Fruit fly (Drosophila melanogaster) ovary, adult (tissue): ENCODE data around the gene Chchd2.

Source experiments
- CG17801 ChIP-seq: fragments of 200-800 bp; optimal IDR thresholded peaks from 2 replicates; lab custom pipeline; 2019; ENCODE audit warnings: missing biosample characterization, mild to moderate bottlenecking, missing genetic modification characterization, moderate library complexity; ENCODE audit not compliant: partially characterized antibody

The Chchd2 gene

DNA sequence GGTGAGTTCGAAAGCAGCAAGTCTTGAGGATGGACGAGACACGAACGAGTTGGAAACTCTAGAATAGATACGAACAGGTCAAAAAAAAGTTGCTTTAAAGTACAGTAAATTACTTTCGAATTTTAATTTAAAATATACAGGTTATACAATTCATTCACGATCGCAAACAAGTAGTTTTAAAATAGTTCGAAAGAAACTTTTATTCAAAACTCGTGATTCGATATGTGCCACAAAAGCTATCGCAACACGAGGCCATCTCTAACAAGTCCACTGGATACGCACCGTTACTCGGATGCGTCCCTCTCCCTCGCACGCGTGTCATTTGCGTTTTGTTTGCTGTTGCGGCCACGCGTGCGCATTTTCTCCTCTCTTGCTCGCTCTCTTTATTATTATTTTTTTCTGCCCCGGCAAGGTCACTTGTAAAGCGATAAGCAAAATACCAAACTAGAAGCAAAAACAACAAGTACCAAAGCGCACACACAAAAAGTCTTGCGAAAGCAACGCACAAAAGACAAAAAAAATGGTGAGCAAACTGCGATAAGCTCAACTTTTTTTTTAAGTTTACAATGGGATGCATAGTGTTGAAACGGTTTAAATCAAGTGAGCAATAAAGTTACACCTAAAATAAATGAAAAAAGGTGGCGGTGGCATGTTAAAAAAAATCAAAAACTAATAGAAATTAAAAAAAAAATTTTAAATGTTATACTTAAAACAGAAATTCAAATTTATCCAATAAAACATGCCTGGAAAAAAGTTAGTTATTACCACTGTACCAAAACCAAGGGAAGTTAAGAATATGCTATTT, 23.6 kb upstream of the Chchd2 start:
- TF ChIP-seq CG17801 = peak; percentile 88

DNA sequence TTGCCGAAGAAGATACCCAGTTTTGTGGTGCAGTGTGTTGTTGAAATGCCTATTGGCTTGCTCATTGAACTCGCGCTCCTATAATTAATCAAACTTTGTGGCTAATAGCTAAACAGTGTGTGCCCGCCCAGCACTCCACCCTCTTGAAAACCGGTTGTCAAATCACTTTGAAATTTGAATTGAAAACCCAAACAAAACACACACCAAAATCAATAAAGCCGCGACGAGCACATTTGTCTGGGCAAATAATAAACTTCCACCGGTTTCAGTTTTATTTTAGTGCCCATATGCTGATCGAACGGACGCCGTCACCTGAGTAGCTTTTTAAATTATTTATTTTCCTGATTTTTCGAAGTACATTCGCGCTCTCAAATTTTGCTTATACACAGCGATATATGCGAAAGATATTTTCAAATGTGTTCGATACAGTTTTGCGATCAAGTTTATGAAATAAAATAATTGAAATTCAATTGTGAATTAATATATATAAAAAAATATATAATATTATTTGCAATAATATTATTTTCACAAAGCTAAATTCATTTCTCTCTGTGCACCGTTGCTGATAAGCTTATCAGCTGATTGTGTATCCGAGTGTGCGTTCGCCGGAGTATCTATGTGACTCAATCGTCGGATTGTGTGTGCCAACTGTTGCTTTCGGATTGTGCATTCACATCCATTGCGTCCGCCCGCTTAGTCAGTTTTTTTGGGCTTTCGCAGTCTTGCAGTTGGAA, 18.9 kb upstream of the Chchd2 start:
- peak; percentile 88 for TF ChIP-seq CG17801

- TF ChIP-seq CG17801 = no peak
Observed at dm6 chrX:17132685-17133084, 16.1 kb upstream of the Chchd2 start.

- TF ChIP-seq CG17801 = peak; percentile 8
Observed at dm6 chrX:17142940-17143534, 5.8 kb upstream of the Chchd2 start, which contains the start of the genes mei-217 and mei-218. TSS of gene mei-217 (minus strand) at chrX:17142990. TSS of gene mei-218 (minus strand) at chrX:17142990.

DNA sequence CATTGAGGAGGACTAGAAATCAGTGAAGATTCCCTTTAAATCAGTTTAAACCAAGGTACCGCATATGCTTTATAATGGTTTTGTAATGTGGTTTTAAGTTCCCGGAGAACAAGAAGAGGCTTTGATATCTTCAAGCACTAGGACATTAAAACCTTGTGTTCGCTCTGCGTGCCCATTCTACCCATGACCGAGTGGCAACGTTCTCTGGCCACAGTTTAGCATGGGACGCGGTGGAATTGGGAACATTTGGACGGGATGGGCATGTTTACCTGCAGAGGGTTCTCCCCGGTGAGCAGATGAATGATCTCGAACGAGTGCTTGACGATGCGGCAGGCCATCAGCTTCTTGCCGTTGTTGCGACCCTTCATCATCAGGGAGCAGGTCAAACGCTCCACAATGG, 2.3 kb upstream of the Chchd2 start:
- TF ChIP-seq CG17801 = no peak

DNA sequence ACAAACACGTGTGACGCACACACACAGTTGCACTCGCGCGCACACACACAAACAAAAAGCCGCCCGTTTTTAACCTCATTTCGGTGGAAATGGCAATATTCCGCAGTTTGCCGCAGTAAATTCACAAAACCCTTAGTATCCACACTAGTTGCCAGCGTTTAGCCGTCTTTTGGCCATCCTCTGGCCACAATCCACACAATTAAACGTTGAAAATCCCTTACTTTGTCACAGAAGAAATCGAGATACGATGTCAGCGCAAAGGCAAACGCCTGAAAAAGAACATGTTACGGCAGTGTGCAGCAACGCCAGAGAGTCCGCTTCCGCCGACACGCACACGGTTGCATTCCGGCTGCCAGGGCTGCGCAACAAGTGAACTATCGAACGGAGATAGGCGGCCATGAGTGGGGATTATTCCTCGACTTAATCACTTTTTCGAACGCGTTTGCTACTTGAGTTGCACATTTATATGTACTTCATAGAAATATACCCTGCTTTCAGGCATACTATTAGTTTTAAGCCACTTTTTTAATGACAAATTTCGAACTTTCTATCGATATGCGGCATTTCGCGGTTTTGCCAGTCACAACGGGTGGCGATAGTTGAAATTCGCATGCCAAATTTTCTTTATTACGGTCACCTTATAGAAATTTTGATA, 691 bp upstream of the Chchd2 start, which contains the start of gene RpS5a:
Gene RpS5a, minus strand, starts transcription at position 282 of the 655 bp plus-strand sequence.
- TF ChIP-seq CG17801 = peak; percentile 82

DNA sequence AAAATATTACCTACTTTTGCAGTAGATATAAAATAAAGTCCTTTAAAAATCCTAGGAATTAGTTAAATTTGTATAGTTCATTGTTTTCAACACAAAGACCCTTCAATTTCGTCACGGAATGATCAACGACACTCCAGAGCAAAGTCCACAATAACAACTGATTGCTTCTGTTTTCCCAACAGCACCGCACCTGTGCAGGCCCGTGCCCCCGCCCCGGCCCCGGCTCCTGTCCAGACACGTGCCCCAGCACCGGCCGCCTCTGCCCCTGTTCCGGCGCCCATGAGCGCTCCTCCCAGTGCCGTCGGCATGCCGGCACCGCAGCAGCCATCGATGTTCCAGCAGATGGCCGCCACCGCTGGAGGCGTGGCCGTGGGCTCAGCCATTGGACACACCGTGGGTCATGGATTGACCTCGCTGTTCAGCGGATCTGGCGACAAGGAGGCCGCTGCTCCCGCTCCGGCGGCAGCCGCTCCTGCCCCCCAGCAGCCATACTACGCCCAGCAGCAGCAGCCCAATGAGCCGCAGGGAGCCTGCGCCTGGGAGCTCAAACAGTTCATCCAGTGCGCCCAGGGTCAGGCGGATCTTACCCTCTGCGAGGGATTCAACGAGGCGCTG, 958 bp downstream of the Chchd2 start:
- no peak for TF ChIP-seq CG17801

- no peak for TF ChIP-seq CG17801
Observed at dm6 chrX:17150660-17151059, 1.9 kb downstream of the Chchd2 start.

- TF ChIP-seq CG17801 = no peak
Observed at dm6 chrX:17159116-17159515, 10.3 kb downstream of the Chchd2 start, which contains the start of gene xmas. TSS of gene xmas (minus strand) at chrX:17159306.

DNA sequence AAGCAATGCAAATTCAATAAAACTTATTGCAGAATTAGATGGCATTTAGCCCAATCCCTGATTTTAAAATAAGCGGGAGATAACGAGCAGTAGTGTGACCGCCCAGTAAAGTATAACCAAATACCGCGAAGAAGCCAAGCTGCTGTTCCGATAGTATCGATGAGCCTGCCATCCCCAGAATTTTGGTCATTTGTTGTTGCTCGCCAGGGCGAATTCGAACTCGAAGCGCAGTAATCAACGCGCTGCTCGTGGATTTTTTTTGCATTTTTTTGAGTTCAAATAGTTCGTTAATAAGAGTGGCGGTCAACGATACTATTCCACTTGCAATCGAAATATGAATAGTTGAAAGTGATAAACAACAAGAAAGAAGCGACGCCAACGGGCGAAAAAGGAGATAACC, 11.0 kb downstream of the Chchd2 start, which contains the start of gene baz:
Gene baz, plus strand, starts transcription at position 188 of the 400 bp plus-strand sequence.
- no peak for TF ChIP-seq CG17801

dm6 chrX:17160396-17161040, 11.7 kb downstream of the Chchd2 start:
- TF ChIP-seq CG17801 = no peak

DNA sequence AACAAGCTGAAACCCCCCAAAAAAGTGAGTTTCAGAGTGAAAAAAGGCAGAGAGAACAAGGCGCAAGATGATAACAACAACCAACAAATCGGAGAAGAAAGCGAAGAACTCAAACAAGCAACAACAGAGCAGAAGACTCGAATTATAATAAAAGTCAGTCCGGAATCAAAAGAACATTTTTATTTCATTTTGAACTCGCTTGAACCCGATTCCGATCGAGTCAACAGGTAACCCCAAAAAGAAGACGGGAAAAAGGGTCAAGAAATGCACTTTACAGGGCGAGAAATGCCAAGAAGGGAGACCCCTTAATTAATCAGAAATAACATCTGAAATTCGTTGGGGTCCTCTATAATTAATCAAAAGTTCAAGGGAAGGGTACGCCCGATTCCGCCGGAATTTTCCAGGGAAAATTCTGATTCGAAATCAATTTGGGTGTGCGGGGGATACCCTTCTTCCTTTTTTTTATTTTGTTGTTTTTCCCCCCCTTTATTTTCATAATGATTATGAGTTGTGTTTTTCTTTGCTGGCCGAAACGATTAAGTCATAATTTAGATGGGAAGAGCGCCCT, 13.7 kb downstream of the Chchd2 start:
- TF ChIP-seq CG17801 = no peak

DNA sequence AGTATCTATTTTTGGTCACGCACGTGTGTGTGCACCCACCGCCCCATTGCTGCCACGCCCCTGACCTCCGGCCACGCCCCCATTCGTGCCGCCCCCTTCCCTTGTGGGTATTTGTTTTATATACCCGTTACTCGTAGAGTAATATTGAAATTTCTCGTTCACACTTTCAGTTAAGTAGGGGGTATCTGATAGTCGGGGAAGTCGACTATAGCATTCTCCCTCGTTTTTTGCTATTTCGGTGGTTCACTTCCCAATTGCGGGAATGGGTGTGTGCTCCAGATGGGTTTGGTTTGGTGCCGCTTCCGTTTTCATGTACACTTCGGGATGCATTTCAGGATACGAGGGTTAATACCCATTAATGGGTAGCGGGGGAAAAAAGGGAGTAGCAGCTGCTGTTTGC, 18.5 kb downstream of the Chchd2 start:
- no peak for TF ChIP-seq CG17801

- peak; percentile 10 for TF ChIP-seq CG17801
Observed at dm6 chrX:17170484-17170944, 21.7 kb downstream of the Chchd2 start.

dm6 chrX:17172123-17172522, 23.3 kb downstream of the Chchd2 start:
- no peak for TF ChIP-seq CG17801
